Worm (Caenorhabditis elegans) whole organism, L2 larva: ENCODE measurements around the gene W08F4.1.
"Not testable (repeated sequence)": the region's sequence is repeated elsewhere in the genome, so short reads cannot be mapped to it uniquely, and the experiment has no call there.

Experiments
- C34F6.9 ChIP-seq: fragments of 150-350 bp; optimal IDR thresholded peaks from 2 replicates; lab custom pipeline; 2014; ENCODE audit warnings: missing biosample characterization, missing genetic modification characterization
- F13H6.1 ChIP-seq: sonication (generic microtip); optimal IDR thresholded peaks from 2 replicates; lab custom pipeline; 2016; ENCODE audit warnings: missing genetic modification characterization, missing compliant biosample characterization
- R02D3.7 ChIP-seq: fragments of 150-350 bp; optimal IDR thresholded peaks from 2 replicates; lab custom pipeline; 2014; ENCODE audit warnings: missing biosample characterization, missing genetic modification characterization
- Y55F3AM.14 ChIP-seq: fragments of 200-800 bp; sonication (Bioruptor generic); optimal IDR thresholded peaks from 2 replicates; lab custom pipeline; 2018; ENCODE audit warnings: mild to moderate bottlenecking, missing genetic modification characterization, missing compliant biosample characterization
- ZK546.5 ChIP-seq: sonication (generic microtip); optimal IDR thresholded peaks from 2 replicates; lab custom pipeline; 2017; ENCODE audit warnings: missing biosample characterization, missing genetic modification characterization
- ceh-16 ChIP-seq: fragments of 150-350 bp; optimal IDR thresholded peaks from 2 replicates; lab custom pipeline; 2014; ENCODE audit warnings: missing biosample characterization, missing genetic modification characterization
- ceh-82 ChIP-seq: fragments of 150-350 bp; optimal IDR thresholded peaks from 2 replicates; lab custom pipeline; 2014; ENCODE audit warnings: missing biosample characterization, missing genetic modification characterization
- crh-2 ChIP-seq: sonication (generic microtip); optimal IDR thresholded peaks from 2 replicates; lab custom pipeline; 2017; ENCODE audit warnings: missing biosample characterization, missing genetic modification characterization
- dmd-4 ChIP-seq: sonication (generic microtip); optimal IDR thresholded peaks from 2 replicates; lab custom pipeline; 2017; ENCODE audit warnings: missing biosample characterization, missing genetic modification characterization
- egl-27 ChIP-seq: sonication (generic microtip); optimal IDR thresholded peaks from 3 replicates; lab custom pipeline; 2017; ENCODE audit warnings: missing biosample characterization, missing genetic modification reagents, missing genetic modification characterization
- elt-1 ChIP-seq: fragments of 150-350 bp; optimal IDR thresholded peaks from 2 replicates; lab custom pipeline; 2014; ENCODE audit warnings: missing biosample characterization, missing genetic modification characterization
- elt-3 ChIP-seq: sonication (generic microtip); optimal IDR thresholded peaks from 2 replicates; lab custom pipeline; 2017; ENCODE audit warnings: missing biosample characterization, missing genetic modification characterization
- gmeb-1 ChIP-seq: fragments of 150-350 bp; optimal IDR thresholded peaks from 2 replicates; lab custom pipeline; 2014; ENCODE audit warnings: missing biosample characterization, missing genetic modification characterization
- lin-39 ChIP-seq: fragments of 150-350 bp; optimal IDR thresholded peaks from 2 replicates; lab custom pipeline; 2014; ENCODE audit warnings: missing biosample characterization, missing genetic modification reagents, missing genetic modification characterization
- lsy-2 ChIP-seq, 2 experiments: fragments of 150-350 bp in 1 of 2; sonication (generic microtip) in 1 of 2; optimal IDR thresholded peaks; 2 replicates each; lab custom pipeline; 2014 to 2017; ENCODE audit warnings: missing biosample characterization in 2 of 2, missing genetic modification characterization in 2 of 2
- mbf-1 ChIP-seq: sonication (generic microtip); optimal IDR thresholded peaks from 2 replicates; lab custom pipeline; 2017; ENCODE audit warnings: missing biosample characterization, missing genetic modification characterization
- mdl-1 ChIP-seq, 2 experiments: fragments of 150-350 bp in 1 of 2; sonication (generic microtip) in 1 of 2; optimal IDR thresholded peaks; 2 replicates each; lab custom pipeline; 2017; ENCODE audit warnings: missing biosample characterization in 2 of 2, missing genetic modification characterization in 2 of 2
- nhr-10 ChIP-seq: sonication (generic microtip); optimal IDR thresholded peaks from 2 replicates; lab custom pipeline; 2017; ENCODE audit warnings: missing biosample characterization, missing genetic modification characterization
- nhr-11 ChIP-seq: fragments of 150-350 bp; optimal IDR thresholded peaks from 2 replicates; lab custom pipeline; 2014; ENCODE audit warnings: missing biosample characterization, missing genetic modification characterization
- nhr-12 ChIP-seq: fragments of 150-350 bp; optimal IDR thresholded peaks from 2 replicates; lab custom pipeline; 2014; ENCODE audit warnings: missing biosample characterization, missing genetic modification characterization
- nhr-237 ChIP-seq: fragments of 150-350 bp; optimal IDR thresholded peaks from 2 replicates; lab custom pipeline; 2014; ENCODE audit warnings: missing biosample characterization, missing genetic modification characterization
- nhr-25 ChIP-seq: fragments of 150-350 bp; sonication (generic microtip); optimal IDR thresholded peaks from 3 replicates; lab custom pipeline; 2014; ENCODE audit warnings: missing biosample characterization, missing genetic modification characterization
- nhr-77 ChIP-seq: fragments of 150-350 bp; optimal IDR thresholded peaks from 2 replicates; lab custom pipeline; 2014; ENCODE audit warnings: missing biosample characterization, missing genetic modification characterization
- peb-1 ChIP-seq: fragments of 150-350 bp; optimal IDR thresholded peaks from 2 replicates; lab custom pipeline; 2014; ENCODE audit warnings: missing biosample characterization, missing genetic modification characterization
- sem-4 ChIP-seq: fragments of 150-350 bp; optimal IDR thresholded peaks from 2 replicates; lab custom pipeline; 2014; ENCODE audit warnings: missing biosample characterization, missing genetic modification reagents, missing genetic modification characterization
- sma-3 ChIP-seq: sonication (generic microtip); optimal IDR thresholded peaks from 2 replicates; lab custom pipeline; 2016; ENCODE audit warnings: missing genetic modification reagents, missing genetic modification characterization, missing compliant biosample characterization
- sma-9 ChIP-seq, 2 experiments: fragments of 150-350 bp in 1 of 2; sonication (generic microtip) in 1 of 2; optimal IDR thresholded peaks; 2 replicates each; lab custom pipeline; 2014 to 2016; ENCODE audit warnings: missing genetic modification characterization in 2 of 2, mild to moderate bottlenecking in 1 of 2, missing biosample characterization in 1 of 2, missing compliant biosample characterization in 1 of 2, missing genetic modification reagents in 1 of 2, moderate library complexity in 1 of 2
- unc-39 ChIP-seq: fragments of 150-350 bp; optimal IDR thresholded peaks from 2 replicates; lab custom pipeline; 2014; ENCODE audit warnings: missing biosample characterization, missing genetic modification characterization
- unc-55 ChIP-seq: fragments of 150-350 bp; sonication (generic microtip); optimal IDR thresholded peaks from 3 replicates; lab custom pipeline; 2014; ENCODE audit warnings: missing biosample characterization, missing genetic modification reagents, missing genetic modification characterization
- unc-62 ChIP-seq: fragments of 150-350 bp; optimal IDR thresholded peaks from 2 replicates; lab custom pipeline; 2014; ENCODE audit warnings: missing biosample characterization, missing genetic modification reagents, missing genetic modification characterization
- ztf-1 ChIP-seq: fragments of 200-800 bp; sonication (Bioruptor generic); conservative IDR thresholded peaks from 2 replicates; pipeline ENCODE4 v1.3.6; 2022; ENCODE audit warnings: missing genetic modification characterization, missing compliant biosample characterization
- ztf-11 ChIP-seq: sonication (generic microtip); optimal IDR thresholded peaks from 2 replicates; lab custom pipeline; 2017; ENCODE audit warnings: missing biosample characterization, missing genetic modification characterization
- ztf-4 ChIP-seq: fragments of 150-350 bp; optimal IDR thresholded peaks from 2 replicates; lab custom pipeline; 2014; ENCODE audit warnings: missing biosample characterization, missing genetic modification characterization

W08F4.1 gene

ce11 chrII:593221-593620 lies at the start of gene W08F4.1:
TSS of gene W08F4.1 (plus strand) at chrII:593521.
- TF ChIP-seq elt-3 (tag; lab: Kevin White, UChicago); sem-4 (tag; lab: Kevin White, UChicago); Y55F3AM.14 (GFP tag; lab: Kevin White, UChicago): not testable (repeated sequence)

- TF ChIP-seq lin-39 (tag; lab: Kevin White, UChicago) (no peak), sma-9 (GFP tag; optimal IDR thresholded peaks at IDR 0.05; lab: Kevin White, UChicago) (no peak), sma-9 (tag; optimal IDR thresholded peaks at IDR 0.05; lab: Kevin White, UChicago) (no peak), ztf-4 (tag; lab: Kevin White, UChicago) (no peak), gmeb-1 (no peak), R02D3.7 (tag; lab: Kevin White, UChicago) (no peak), ceh-82 (tag; lab: Kevin White, UChicago) (no peak), nhr-10 (tag; lab: Kevin White, UChicago) (no peak), Y55F3AM.14 (GFP tag; lab: Kevin White, UChicago) (no peak), egl-27 (no peak), ztf-1 (GFP tag; lab: Robert Waterston, UW) (no peak), ztf-11 (tag; lab: Kevin White, UChicago) (no peak), peb-1 (tag; lab: Kevin White, UChicago) (no peak), unc-62 (GFP tag; lab: Kevin White, UChicago) (no peak), crh-2 (tag; lab: Kevin White, UChicago) (no peak), nhr-237 (tag; lab: Kevin White, UChicago) (no peak), nhr-12 (tag; lab: Kevin White, UChicago) (no peak), nhr-77 (tag; lab: Kevin White, UChicago) (no peak)
Measured at ce11 chrII:546405-546804, 46.9 kb upstream of the W08F4.1 start, which contains the start of gene mlt-10. TSS of gene mlt-10 (plus strand) at chrII:546705.

- peak; percentile 7 for TF ChIP-seq unc-55 (GFP tag; lab: Kevin White, UChicago)
- TF ChIP-seq elt-1 (tag; lab: Kevin White, UChicago) = no peak
- TF ChIP-seq sma-9 (GFP tag; optimal IDR thresholded peaks at IDR 0.05; lab: Kevin White, UChicago) = no peak
- no peak for TF ChIP-seq sma-9 (tag; optimal IDR thresholded peaks at IDR 0.05; lab: Kevin White, UChicago)
- TF ChIP-seq, all 48 proteins: peak for 1
Measured at ce11 chrII:549501-549900, 43.8 kb upstream of the W08F4.1 start.

ce11 chrII:551245-551904 lies 41.9 kb upstream of the W08F4.1 start, which contains the start of gene lips-7:
TSS of gene lips-7 (plus strand) at chrII:551854.
- no peak for TF ChIP-seq C34F6.9 (tag; lab: Kevin White, UChicago)
- TF ChIP-seq sma-3 (GFP tag; lab: Kevin White, UChicago) = no peak
- TF ChIP-seq nhr-25 (tag; lab: Kevin White, UChicago) = no peak
- TF ChIP-seq unc-39 (tag; lab: Kevin White, UChicago) = no peak
- no peak for TF ChIP-seq elt-1 (tag; lab: Kevin White, UChicago)
- no peak for TF ChIP-seq ztf-11 (tag; lab: Kevin White, UChicago)
- TF ChIP-seq ceh-16 = no peak
- no peak for TF ChIP-seq lsy-2 (tag; optimal IDR thresholded peaks at IDR 0.05; lab: Kevin White, UChicago)
- TF ChIP-seq lin-39 (tag; lab: Kevin White, UChicago) = no peak
- no peak for TF ChIP-seq dmd-4 (tag; lab: Kevin White, UChicago)
- no peak for TF ChIP-seq ZK546.5 (tag; lab: Kevin White, UChicago)
- TF ChIP-seq sem-4 (tag; lab: Kevin White, UChicago) = no peak
- no peak for TF ChIP-seq nhr-10 (tag; lab: Kevin White, UChicago)
- TF ChIP-seq, all 48 proteins: peak for 0

- TF ChIP-seq unc-62 (GFP tag; lab: Kevin White, UChicago) (no peak), C34F6.9 (tag; lab: Kevin White, UChicago) (peak; percentile 20)
- TF ChIP-seq, all 48 proteins: peak for 1
Measured at ce11 chrII:555371-555770, 38.0 kb upstream of the W08F4.1 start.

ce11 chrII:556185-556584 lies 37.1 kb upstream of the W08F4.1 start, which contains the start of the genes C09E8.1 and C09E8.6:
TSS of gene C09E8.1 (plus strand) at chrII:556485.
TSS of gene C09E8.6 (plus strand) at chrII:556497.
- TF ChIP-seq sma-9 (GFP tag; optimal IDR thresholded peaks at IDR 0.05; lab: Kevin White, UChicago) (no peak), sma-9 (tag; optimal IDR thresholded peaks at IDR 0.05; lab: Kevin White, UChicago) (no peak), ZK546.5 (tag; lab: Kevin White, UChicago) (no peak), F13H6.1 (tag; lab: Kevin White, UChicago) (no peak), mdl-1 (tag; optimal IDR thresholded peaks at IDR 0.05; lab: Kevin White, UChicago) (no peak), mbf-1 (tag; lab: Kevin White, UChicago) (no peak), ceh-82 (tag; lab: Kevin White, UChicago) (no peak), nhr-11 (tag; lab: Kevin White, UChicago) (no peak)
- TF ChIP-seq, all 48 proteins: peak for 0
